Worm (Caenorhabditis elegans): ENCODE results near the gene his-74.

DNA sequence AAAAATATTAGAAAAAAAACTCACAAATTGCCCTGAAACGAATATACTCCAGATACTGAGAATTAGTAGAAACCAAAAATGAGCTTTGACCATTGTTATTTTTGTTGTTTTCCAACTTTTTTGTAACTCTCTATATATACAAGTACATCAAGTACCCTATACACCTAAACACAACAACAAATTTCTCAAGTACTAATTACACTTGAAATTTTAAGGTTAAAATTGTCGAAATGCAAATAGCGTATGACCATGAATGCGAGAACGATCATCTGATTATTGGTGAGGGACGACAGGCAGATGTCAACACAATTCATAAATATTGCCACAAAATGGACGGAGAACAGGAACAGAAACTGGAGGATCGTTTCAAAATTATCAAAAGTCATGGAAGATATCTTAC is 35.8 kb downstream of the his-74 start, which contains the start of gene F56H9.9:
- TF ChIP-seq pha-4 (tag; optimal IDR thresholded peaks at IDR 0.05) (no peak), unc-62 (GFP tag; optimal IDR thresholded peaks at IDR 0.05) (no peak), ama-1 (optimal IDR thresholded peaks at IDR 0.05) (no peak), ama-1 (GFP tag; optimal IDR thresholded peaks at IDR 0.05) (no peak), ztf-25 (GFP tag; IDR thresholded peaks at IDR 0.05) (no peak), nfya-1 (tag; optimal IDR thresholded peaks at IDR 0.05; ENCODE audit: borderline replicate concordance, insufficient read depth) (no peak), cebp-1 (GFP tag; IDR thresholded peaks at IDR 0.05) (no peak), cebp-1 (tag; optimal IDR thresholded peaks at IDR 0.05) (no peak), nfyb-1 (GFP tag; IDR thresholded peaks at IDR 0.05) (no peak), hlh-12 (tag; optimal IDR thresholded peaks at IDR 0.05) (no peak), nhr-179 (tag; optimal IDR thresholded peaks at IDR 0.05) (no peak), ztf-3 (GFP tag; optimal IDR thresholded peaks at IDR 0.05) (no peak), tbp1 (GFP tag; optimal IDR thresholded peaks at IDR 0.05) (no peak)

Data from whole organism, young adult.